Fruit fly (Drosophila melanogaster) whole organism, larva: Measurements from ENCODE around the gene bbx.

Experiments used
- noc ChIP-seq: fragments of 200-800 bp; sonication (Bioruptor generic); optimal IDR thresholded peaks from 3 replicates; lab custom pipeline; 2019; ENCODE audit warnings: missing biosample characterization, mild to moderate bottlenecking, missing genetic modification characterization, moderate library complexity

Gene bbx

dm6 chrX:21402672-21403071 lies 39.8 kb downstream of the bbx start, which contains the start of gene whe:
TSS of gene whe (minus strand) at chrX:21402772.
- TF ChIP-seq noc = no peak
